Fruit fly (Drosophila melanogaster) whole organism, wandering third instar larva: Measurements from ENCODE around the gene Fur1.

ENCODE experiments used
- dl ChIP-seq, 2 experiments: fragments of 175-275, 200-275 bp in 1 of 2; fragments of 200-275 bp in 1 of 2; sonication (Bioruptor generic); optimal IDR thresholded peaks; lab custom pipeline; 2018; ENCODE audit warnings: mild to moderate bottlenecking in 2 of 2, missing biosample characterization in 2 of 2, missing genetic modification characterization in 2 of 2, moderate library complexity in 2 of 2; ENCODE audit not compliant: partially characterized antibody in 2 of 2, insufficient read depth in 1 of 2
- foxo ChIP-seq, 2 experiments: fragments of 200-800 bp; sonication (Bioruptor generic); optimal IDR thresholded peaks; 2 replicates in 1 of 2; 3 replicates in 1 of 2; lab custom pipeline; 2016 to 2017; ENCODE audit warnings: missing biosample characterization in 2 of 2, missing genetic modification characterization in 2 of 2
- h ChIP-seq: fragments of 200-800 bp; sonication (Bioruptor generic); optimal IDR thresholded peaks from 3 replicates; lab custom pipeline; 2016; ENCODE audit warnings: missing biosample characterization, mild to moderate bottlenecking, missing genetic modification characterization
- pan ChIP-seq: fragments of >200 bp; optimal IDR thresholded peaks from 2 replicates; lab custom pipeline; 2017
- sv ChIP-seq: fragments of 200-800 bp; sonication (Bioruptor generic); optimal IDR thresholded peaks from 3 replicates; lab custom pipeline; 2016; ENCODE audit warnings: missing biosample characterization, missing genetic modification characterization
- usp ChIP-seq: fragments of >200 bp; optimal IDR thresholded peaks from 2 replicates; lab custom pipeline; 2017; ENCODE audit warnings: missing biosample characterization, missing genetic modification characterization

- TF ChIP-seq pan (lab: Kevin White, UChicago) = no peak
- TF ChIP-seq usp (GFP tag; lab: Kevin White, UChicago) = no peak
- no peak for TF ChIP-seq h (GFP tag; lab: Kevin White, UChicago)
- no peak for TF ChIP-seq dl (GFP tag; optimal IDR thresholded peaks at IDR 0.05; lab: Kevin White, UChicago; ENCODE audit: insufficient read depth in 1 of 2, partially characterized antibody in 2 of 2)
- TF ChIP-seq sv (GFP tag; lab: Kevin White, UChicago) = no peak
- TF ChIP-seq foxo (GFP tag; optimal IDR thresholded peaks at IDR 0.05; lab: Kevin White, UChicago) = no peak
Measured at dm6 chr3R:25466166-25466565, 6.7 kb downstream of the Fur1 start.
